Worm (Caenorhabditis elegans) whole organism, late embryonic: ENCODE data around the gene anmt-3.

ENCODE experiments used
- K02D7.2 ChIP-seq: sonication (generic microtip); optimal IDR thresholded peaks from 2 replicates; lab custom pipeline; 2017; ENCODE audit warnings: mild to moderate bottlenecking, missing genetic modification characterization, missing compliant biosample characterization
- ahr-1 ChIP-seq: sonication (generic microtip); optimal IDR thresholded peaks from 2 replicates; lab custom pipeline; 2016; ENCODE audit warnings: missing genetic modification characterization, missing compliant biosample characterization
- ama-1 ChIP-seq: fragments of 150-350 bp; optimal IDR thresholded peaks from 2 replicates; lab custom pipeline; 2014
- ceh-24 ChIP-seq: sonication (generic microtip); optimal IDR thresholded peaks from 2 replicates; lab custom pipeline; 2016; ENCODE audit warnings: mild to moderate bottlenecking, missing genetic modification characterization, missing compliant biosample characterization
- dmd-4 ChIP-seq: sonication (generic microtip); optimal IDR thresholded peaks from 2 replicates; lab custom pipeline; 2016; ENCODE audit warnings: borderline replicate concordance, missing genetic modification characterization, missing compliant biosample characterization
- fkh-6 ChIP-seq: sonication (generic microtip); optimal IDR thresholded peaks from 2 replicates; lab custom pipeline; 2016; ENCODE audit warnings: missing genetic modification characterization, missing compliant biosample characterization
- hlh-30 ChIP-seq: sonication (generic microtip); optimal IDR thresholded peaks from 2 replicates; lab custom pipeline; 2017; ENCODE audit warnings: antibody characterized with exemption, missing genetic modification characterization, missing compliant biosample characterization; ENCODE audit not compliant: insufficient read depth
- lim-6 ChIP-seq: sonication (generic microtip); optimal IDR thresholded peaks from 2 replicates; lab custom pipeline; 2016; ENCODE audit warnings: missing genetic modification characterization, missing compliant biosample characterization
- nfya-1 ChIP-seq: sonication (generic microtip); optimal IDR thresholded peaks from 2 replicates; lab custom pipeline; 2017; ENCODE audit warnings: missing genetic modification characterization, mild to moderate bottlenecking, missing compliant biosample characterization, antibody characterized with exemption, moderate library complexity
- odd-2 ChIP-seq: sonication (generic microtip); optimal IDR thresholded peaks from 2 replicates; lab custom pipeline; 2017; ENCODE audit warnings: antibody characterized with exemption, mild to moderate bottlenecking, missing genetic modification characterization, missing compliant biosample characterization
- pax-1 ChIP-seq: fragments of 150-350 bp; optimal IDR thresholded peaks from 2 replicates; lab custom pipeline; 2014; ENCODE audit warnings: missing biosample characterization, missing genetic modification characterization
- pha-4 ChIP-seq: fragments of 150-350 bp; optimal IDR thresholded peaks from 2 replicates; lab custom pipeline; 2018; ENCODE audit warnings: missing biosample characterization, missing genetic modification reagents, missing genetic modification characterization
- sdc-2 ChIP-seq: sonication (generic microtip); optimal IDR thresholded peaks from 2 replicates; lab custom pipeline; 2016; ENCODE audit warnings: missing genotype, missing genetic modification characterization, missing compliant biosample characterization
- ztf-16 ChIP-seq: sonication (generic microtip); optimal IDR thresholded peaks from 2 replicates; lab custom pipeline; 2017; ENCODE audit warnings: missing genetic modification characterization, missing compliant biosample characterization

ce11 chrV:9965891-9966290 is 7.8 kb upstream of the anmt-3 start:
- no peak for TF ChIP-seq hlh-30 (tag; lab: Kevin White, UChicago)
- no peak for TF ChIP-seq lim-6 (tag; lab: Kevin White, UChicago)
- no peak for TF ChIP-seq pha-4 (tag; lab: Kevin White, UChicago)
- no peak for TF ChIP-seq ztf-16 (tag; lab: Kevin White, UChicago)
- no peak for TF ChIP-seq odd-2 (tag; lab: Kevin White, UChicago)
- no peak for TF ChIP-seq sdc-2 (tag; lab: Kevin White, UChicago)
- no peak for TF ChIP-seq ahr-1 (tag; lab: Kevin White, UChicago)
- no peak for TF ChIP-seq ceh-24 (tag; lab: Kevin White, UChicago)
- no peak for TF ChIP-seq fkh-6 (tag; lab: Kevin White, UChicago)
- no peak for TF ChIP-seq ama-1 (lab: Kevin White, UChicago)
- TF ChIP-seq pax-1 (tag; lab: Kevin White, UChicago), result no peak
- TF ChIP-seq nfya-1 (tag; lab: Kevin White, UChicago), result no peak
- no peak for TF ChIP-seq K02D7.2 (tag; lab: Kevin White, UChicago)
- no peak for TF ChIP-seq dmd-4
